Worm (Caenorhabditis elegans): ENCODE data around the gene ceh-10.

DNA sequence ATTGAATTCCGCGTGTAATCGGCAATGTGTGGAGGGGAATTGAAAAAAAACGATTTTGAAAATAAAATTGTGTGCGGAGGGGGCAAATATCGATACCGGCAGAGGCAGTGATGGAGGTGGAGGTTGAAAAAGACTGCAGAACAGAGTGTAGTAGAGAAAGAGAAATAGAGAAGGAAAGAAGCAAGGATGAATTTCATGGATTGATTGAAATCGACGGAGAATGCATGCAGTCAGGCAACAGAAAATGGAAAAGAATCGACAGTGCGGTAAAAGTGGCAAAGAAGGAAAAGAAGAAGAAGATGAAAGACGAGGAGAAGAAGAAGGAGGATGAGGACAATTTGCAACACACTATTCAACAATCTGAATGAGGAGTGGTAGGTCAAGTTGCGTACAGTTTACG, 38.0 kb downstream of the ceh-10 start, which contains the start of gene W04D12.1:
- no peak for TF ChIP-seq him-1 (tag; optimal IDR thresholded peaks at IDR 0.05)
- TF ChIP-seq dao-5 (tag; optimal IDR thresholded peaks at IDR 0.05): no peak
- no peak for TF ChIP-seq W03F9.2 (tag; optimal IDR thresholded peaks at IDR 0.05)

All from whole organism, L4/young adult.